Worm (Caenorhabditis elegans) whole organism, midembryonic: Measurements from ENCODE around the gene F58F9.1.

Experiments used
- T22C8.4 ChIP-seq: fragments of 200-800 bp; sonication (Bioruptor generic); IDR thresholded peaks from 2 replicates; pipeline ENCODE4 v1.3.6; 2022; ENCODE audit warnings: missing genetic modification characterization, missing compliant biosample characterization
- cog-1 ChIP-seq: sonication (generic microtip); optimal IDR thresholded peaks from 2 replicates; lab custom pipeline; 2016; ENCODE audit warnings: missing genetic modification characterization, missing compliant biosample characterization
- flt-1 ChIP-seq: fragments of 200-800 bp; sonication (Bioruptor generic); IDR thresholded peaks from 2 replicates; pipeline ENCODE4 v1.3.6; 2022; ENCODE audit warnings: missing genetic modification characterization, missing compliant biosample characterization
- klf-2 ChIP-seq: fragments of 200-800 bp; sonication (Bioruptor generic); conservative IDR thresholded peaks from 2 replicates; pipeline ENCODE4 v1.3.6; 2022; ENCODE audit warnings: missing genetic modification reagents, missing genetic modification characterization, missing compliant biosample characterization
- med-1 ChIP-seq: sonication (generic microtip); optimal IDR thresholded peaks from 2 replicates; lab custom pipeline; 2017; ENCODE audit warnings: missing genetic modification characterization, mild to moderate bottlenecking, missing compliant biosample characterization, antibody characterized with exemption, missing genetic modification reagents; ENCODE audit not compliant: insufficient read depth
- ref-1 ChIP-seq: fragments of 200-800 bp; sonication (Bioruptor generic); conservative IDR thresholded peaks from 2 replicates; pipeline ENCODE4 v1.3.6; 2022; ENCODE audit warnings: missing genetic modification reagents, missing genetic modification characterization, missing compliant biosample characterization
- tab-1 ChIP-seq: fragments of 200-800 bp; sonication (Bioruptor generic); IDR thresholded peaks from 2 replicates; pipeline ENCODE4 v1.3.6; 2022; ENCODE audit warnings: missing genetic modification characterization, missing compliant biosample characterization
- ztf-23 ChIP-seq: fragments of 200-800 bp; sonication (Bioruptor generic); IDR thresholded peaks from 2 replicates; pipeline ENCODE4 v1.3.6; 2022; ENCODE audit warnings: missing genetic modification reagents, missing genetic modification characterization, missing compliant biosample characterization
- ztf-29 ChIP-seq: fragments of 200-800 bp; sonication (Bioruptor generic); IDR thresholded peaks from 2 replicates; pipeline ENCODE4 v1.3.6; 2022; ENCODE audit warnings: missing genetic modification reagents, missing genetic modification characterization, missing compliant biosample characterization

F58F9.1 gene

DNA sequence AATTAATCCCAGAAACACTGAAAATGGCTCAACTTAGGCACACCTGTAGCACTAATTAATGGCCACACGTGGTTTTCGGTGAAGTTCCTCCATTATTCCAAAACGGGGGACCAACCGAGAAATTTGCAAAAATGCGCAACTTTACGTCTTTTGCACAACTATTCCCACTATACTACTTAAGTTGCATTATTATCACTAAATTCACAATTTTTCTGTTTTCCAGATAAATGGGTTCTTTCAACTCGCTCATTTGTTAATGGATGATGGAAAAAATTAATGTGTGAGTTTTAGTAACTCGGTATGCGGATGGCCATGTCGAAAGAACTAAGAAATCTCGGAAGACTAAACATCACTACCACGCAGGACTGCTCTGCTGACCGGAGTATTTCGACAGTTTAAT, 5.0 kb downstream of the F58F9.1 start, which contains the start of gene T13A10.64:
TSS of gene T13A10.64 (plus strand) at position 301 of the 400 bp plus-strand sequence.
- TF ChIP-seq klf-2 (GFP tag; lab: Robert Waterston, UW) = no peak
- TF ChIP-seq med-1 (GFP tag; lab: Kevin White, UChicago) = no peak
- no peak for TF ChIP-seq cog-1
- TF ChIP-seq flt-1 = no peak
- no peak for TF ChIP-seq ref-1 (GFP tag; lab: Robert Waterston, UW)
- no peak for TF ChIP-seq tab-1 (GFP tag; lab: Robert Waterston, UW)
- no peak for TF ChIP-seq T22C8.4 (GFP tag; lab: Robert Waterston, UW)
- no peak for TF ChIP-seq ztf-29 (GFP tag; lab: Robert Waterston, UW)
- TF ChIP-seq ztf-23 (GFP tag; lab: Robert Waterston, UW) = no peak

DNA sequence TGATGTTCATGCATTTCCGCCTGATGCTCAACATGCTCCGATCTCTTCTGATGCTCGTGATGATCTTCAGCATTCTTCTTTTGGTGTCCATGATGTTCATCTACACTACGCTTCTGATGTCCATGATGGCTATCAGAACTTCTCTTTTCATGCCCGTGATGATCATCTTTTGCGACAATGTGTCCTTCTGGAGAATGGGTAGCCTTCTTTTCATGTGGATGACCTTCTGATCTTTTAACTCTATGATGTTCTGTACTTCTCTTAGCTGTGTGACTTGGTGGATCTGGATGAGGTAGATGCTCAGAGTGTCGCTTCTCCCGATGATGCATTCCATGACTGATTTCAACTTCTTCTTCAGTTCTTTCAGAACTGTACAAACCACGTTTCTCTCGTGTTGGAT, 9.3 kb downstream of the F58F9.1 start:
- TF ChIP-seq cog-1 = no peak
- no peak for TF ChIP-seq tab-1 (GFP tag; lab: Robert Waterston, UW)
- TF ChIP-seq flt-1 = no peak
- no peak for TF ChIP-seq ztf-23 (GFP tag; lab: Robert Waterston, UW)
- TF ChIP-seq klf-2 (GFP tag; lab: Robert Waterston, UW) = no peak
- TF ChIP-seq ref-1 (GFP tag; lab: Robert Waterston, UW) = no peak
- no peak for TF ChIP-seq ztf-29 (GFP tag; lab: Robert Waterston, UW)
- TF ChIP-seq T22C8.4 (GFP tag; lab: Robert Waterston, UW) = no peak
- no peak for TF ChIP-seq med-1 (GFP tag; lab: Kevin White, UChicago)

DNA sequence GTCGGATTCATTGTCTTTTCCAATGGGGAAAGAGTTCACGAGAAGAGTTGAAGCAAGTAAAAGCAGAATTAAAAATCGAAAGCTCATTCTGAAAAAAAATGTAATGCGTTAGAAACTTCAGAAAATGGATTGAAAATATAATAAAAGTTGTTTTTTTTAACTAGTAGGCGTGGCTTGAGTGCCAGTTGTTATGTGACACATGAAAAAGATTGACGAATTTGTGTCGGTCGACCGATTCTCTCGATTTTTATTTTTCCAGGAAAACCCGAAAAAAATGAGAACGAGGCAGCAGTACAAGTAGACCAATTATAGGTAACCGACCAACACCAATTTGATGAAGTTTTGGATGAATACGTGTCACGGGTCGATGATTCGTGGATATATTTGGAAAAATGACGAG, 10.1 kb downstream of the F58F9.1 start, which contains the start of gene nlp-16:
TSS of gene nlp-16 (minus strand) at position 101 of the 400 bp plus-strand sequence.
- TF ChIP-seq ref-1 (GFP tag; lab: Robert Waterston, UW) (no peak), ztf-29 (GFP tag; lab: Robert Waterston, UW) (no peak)

DNA sequence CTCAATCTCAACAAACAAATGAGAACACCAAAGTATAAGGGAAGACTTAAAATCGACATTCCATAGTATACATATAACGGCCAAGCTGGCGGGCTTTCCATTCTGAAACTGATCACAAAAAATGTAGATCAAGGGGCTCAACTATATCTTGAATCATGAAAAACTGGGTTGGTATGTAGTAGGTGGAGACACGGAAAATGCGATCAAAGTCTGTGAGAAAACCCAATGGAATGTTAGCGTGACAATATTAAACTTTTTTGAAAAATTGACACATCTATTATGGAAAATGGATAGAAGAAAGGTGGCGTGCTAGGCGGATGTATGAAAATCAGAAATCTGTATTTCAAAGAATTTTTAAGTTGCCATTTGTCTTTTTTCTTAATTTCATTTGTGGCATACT, 13.6 kb downstream of the F58F9.1 start, which contains the start of gene srv-28:
TSS of gene srv-28 (minus strand) at position 101 of the 400 bp plus-strand sequence.
- no peak for TF ChIP-seq ztf-23 (GFP tag; lab: Robert Waterston, UW)
- no peak for TF ChIP-seq med-1 (GFP tag; lab: Kevin White, UChicago)
- TF ChIP-seq tab-1 (GFP tag; lab: Robert Waterston, UW) = no peak
- TF ChIP-seq ref-1 (GFP tag; lab: Robert Waterston, UW) = no peak
- no peak for TF ChIP-seq cog-1
- TF ChIP-seq klf-2 (GFP tag; lab: Robert Waterston, UW) = no peak
- TF ChIP-seq ztf-29 (GFP tag; lab: Robert Waterston, UW) = no peak
- TF ChIP-seq T22C8.4 (GFP tag; lab: Robert Waterston, UW) = no peak
- no peak for TF ChIP-seq flt-1

DNA sequence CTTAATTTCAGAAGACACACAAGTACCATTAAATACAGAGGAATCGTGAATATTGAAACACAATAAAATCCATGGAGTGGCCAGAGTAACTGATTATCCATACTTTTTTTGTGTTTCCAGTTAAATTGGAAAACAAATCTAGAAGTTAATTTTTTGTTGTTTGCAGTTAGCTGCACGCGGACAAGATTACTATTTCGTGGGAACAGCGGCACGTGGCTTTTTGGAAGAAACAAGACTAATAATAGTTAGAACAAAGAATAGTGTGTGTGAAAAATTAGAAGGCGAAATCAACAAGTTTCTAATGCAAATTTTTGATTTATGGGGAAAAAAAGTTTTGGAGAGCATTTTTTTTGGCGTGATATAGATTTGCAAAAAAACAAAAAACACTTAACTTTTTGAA, 16.9 kb downstream of the F58F9.1 start, which contains the start of gene srv-29:
TSS of gene srv-29 (minus strand) at position 101 of the 400 bp plus-strand sequence.
- TF ChIP-seq klf-2 (GFP tag; lab: Robert Waterston, UW) (no peak), ztf-23 (GFP tag; lab: Robert Waterston, UW) (no peak), flt-1 (no peak), ref-1 (GFP tag; lab: Robert Waterston, UW) (no peak), tab-1 (GFP tag; lab: Robert Waterston, UW) (no peak), T22C8.4 (GFP tag; lab: Robert Waterston, UW) (no peak), cog-1 (no peak), ztf-29 (GFP tag; lab: Robert Waterston, UW) (no peak), med-1 (GFP tag; lab: Kevin White, UChicago) (no peak)

DNA sequence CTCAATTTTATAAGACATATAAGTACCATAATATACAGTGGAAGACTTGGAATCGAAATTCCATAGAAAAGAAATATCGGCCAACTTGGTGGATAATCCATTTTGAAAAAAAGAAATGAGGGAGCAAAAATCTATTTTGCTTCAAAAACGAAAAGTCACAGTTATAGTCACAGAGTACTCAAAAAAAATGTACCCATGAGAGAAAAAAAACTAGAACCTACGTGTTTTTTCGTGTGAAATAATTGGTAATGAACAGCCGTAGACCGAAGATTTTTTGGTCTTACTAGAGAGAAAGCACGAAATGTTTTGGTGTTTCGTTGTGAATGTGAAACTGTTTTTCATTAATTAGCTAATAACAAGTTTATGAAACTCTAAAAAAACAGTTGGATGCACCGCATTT, 19.7 kb downstream of the F58F9.1 start, which contains the start of gene srv-30:
TSS of gene srv-30 (minus strand) at position 101 of the 400 bp plus-strand sequence.
- no peak for TF ChIP-seq cog-1
- TF ChIP-seq med-1 (GFP tag; lab: Kevin White, UChicago) = no peak

DNA sequence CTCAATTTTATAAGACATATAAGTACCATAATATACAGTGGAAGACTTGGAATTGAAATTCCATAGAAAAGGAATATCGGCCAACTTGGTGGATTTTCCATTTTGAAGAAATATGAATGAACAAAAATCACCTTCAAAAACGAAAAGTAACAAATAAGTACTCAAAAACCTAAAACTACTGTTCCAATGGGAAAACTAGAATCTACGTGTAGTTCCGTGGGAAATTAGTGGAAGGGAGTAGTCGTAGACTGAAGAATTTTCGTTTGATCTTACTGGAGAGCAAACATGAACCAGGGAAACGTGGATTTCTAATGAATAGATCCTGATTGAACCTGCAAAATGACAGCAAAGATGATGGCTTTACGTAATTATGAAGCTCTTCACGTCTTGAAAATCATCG, 22.3 kb downstream of the F58F9.1 start, which contains the start of gene srv-31:
TSS of gene srv-31 (minus strand) at position 101 of the 400 bp plus-strand sequence.
- no peak for TF ChIP-seq cog-1
- no peak for TF ChIP-seq flt-1
- no peak for TF ChIP-seq med-1 (GFP tag; lab: Kevin White, UChicago)
- TF ChIP-seq T22C8.4 (GFP tag; lab: Robert Waterston, UW) = no peak
- TF ChIP-seq tab-1 (GFP tag; lab: Robert Waterston, UW) = no peak
- TF ChIP-seq ztf-23 (GFP tag; lab: Robert Waterston, UW) = no peak
- no peak for TF ChIP-seq klf-2 (GFP tag; lab: Robert Waterston, UW)

DNA sequence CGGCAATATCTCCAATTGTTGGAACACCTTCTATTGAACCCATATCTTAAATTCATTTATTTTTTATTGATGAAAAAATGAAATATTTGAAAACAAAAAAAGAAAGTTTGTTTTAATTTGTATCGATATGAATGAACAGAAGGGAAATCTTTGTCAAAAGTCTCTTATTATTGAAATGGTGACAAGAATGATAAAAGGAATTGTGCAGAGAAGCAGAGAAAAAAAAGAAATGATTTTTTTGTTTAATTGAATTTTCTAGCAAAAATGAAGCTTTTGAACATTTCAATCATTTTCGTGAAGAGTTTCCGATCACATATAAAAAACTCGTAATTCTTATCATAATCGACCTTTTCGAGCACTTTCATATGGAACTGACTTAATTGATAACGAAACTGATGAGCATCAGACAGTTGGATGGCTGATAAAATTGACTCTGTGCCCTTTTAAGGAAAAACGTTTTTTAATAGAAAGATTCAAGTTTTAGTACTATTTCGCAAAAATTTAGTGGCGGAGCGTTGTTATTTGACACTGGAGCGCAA, 26.1 kb downstream of the F58F9.1 start, which contains the start of the genes aat-4 and T13A10.1:
TSS of gene aat-4 (minus strand) at position 51 of the 539 bp plus-strand sequence.
TSS of gene T13A10.1 (plus strand) at position 411 of the 539 bp plus-strand sequence.
- no peak for TF ChIP-seq med-1 (GFP tag; lab: Kevin White, UChicago)
- TF ChIP-seq T22C8.4 (GFP tag; lab: Robert Waterston, UW) = no peak
- no peak for TF ChIP-seq tab-1 (GFP tag; lab: Robert Waterston, UW)
- no peak for TF ChIP-seq ztf-23 (GFP tag; lab: Robert Waterston, UW)
- TF ChIP-seq ztf-29 (GFP tag; lab: Robert Waterston, UW) = no peak
- no peak for TF ChIP-seq cog-1
- TF ChIP-seq flt-1 = no peak
- TF ChIP-seq klf-2 (GFP tag; lab: Robert Waterston, UW) = no peak
- TF ChIP-seq ref-1 (GFP tag; lab: Robert Waterston, UW) = no peak

DNA sequence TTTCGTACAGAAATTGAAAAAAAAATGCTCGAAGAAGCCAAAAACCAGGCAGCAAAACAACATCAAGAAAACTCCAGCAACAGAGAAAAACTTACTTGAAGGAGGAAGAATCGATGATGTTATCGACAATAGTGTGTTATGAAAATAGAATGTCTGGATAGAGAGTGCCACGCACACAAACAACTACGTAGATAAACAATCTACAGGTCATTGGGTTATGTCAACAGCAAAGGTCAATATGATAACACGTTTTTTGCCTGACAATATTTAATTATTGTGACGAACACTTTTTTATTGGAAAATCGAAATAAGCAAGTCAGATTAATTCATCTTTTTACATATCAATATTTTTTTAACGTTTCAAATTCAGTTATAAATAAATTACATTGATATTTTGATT, 29.8 kb downstream of the F58F9.1 start, which contains the start of gene sams-5:
TSS of gene sams-5 (minus strand) at position 131 of the 400 bp plus-strand sequence.
- TF ChIP-seq T22C8.4 (GFP tag; lab: Robert Waterston, UW) (no peak), ztf-23 (GFP tag; lab: Robert Waterston, UW) (no peak), ztf-29 (GFP tag; lab: Robert Waterston, UW) (no peak), cog-1 (no peak), tab-1 (GFP tag; lab: Robert Waterston, UW) (no peak), ref-1 (GFP tag; lab: Robert Waterston, UW) (no peak), flt-1 (no peak), klf-2 (GFP tag; lab: Robert Waterston, UW) (no peak)
